Fruit fly (Drosophila melanogaster): ENCODE data around the gene cl.

Gene cl

dm6 chr2L:5501335-5501734 is 18.6 kb upstream of the cl start:
- TF ChIP-seq CG17801 (GFP tag; optimal IDR thresholded peaks at IDR 0.05; ENCODE audit: partially characterized antibody), result no peak

dm6 chr2L:5502868-5503267 is 17.1 kb upstream of the cl start:
- TF ChIP-seq CG17801 (GFP tag; optimal IDR thresholded peaks at IDR 0.05; ENCODE audit: partially characterized antibody), result no peak

DNA sequence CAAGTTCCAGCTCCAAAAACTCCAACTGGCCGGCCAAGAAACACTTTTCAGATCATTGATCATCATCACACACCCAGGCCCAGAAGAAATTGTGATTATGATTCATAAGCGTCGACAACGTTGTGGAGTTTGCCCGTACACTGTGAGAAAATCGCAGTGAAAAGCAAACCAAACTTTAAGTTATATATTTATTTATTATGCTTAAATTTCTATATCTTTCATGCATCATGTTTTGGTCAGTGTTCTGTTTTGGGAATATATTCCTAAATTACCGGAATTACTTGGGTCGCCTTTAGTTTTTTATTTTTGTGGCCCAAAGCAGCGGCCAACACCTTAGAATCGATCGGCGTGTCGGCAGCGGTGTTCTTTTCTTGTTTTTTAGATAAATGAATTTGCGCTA is 14.8 kb upstream of the cl start:
- no peak for TF ChIP-seq CG17801 (GFP tag; optimal IDR thresholded peaks at IDR 0.05; ENCODE audit: partially characterized antibody)

DNA sequence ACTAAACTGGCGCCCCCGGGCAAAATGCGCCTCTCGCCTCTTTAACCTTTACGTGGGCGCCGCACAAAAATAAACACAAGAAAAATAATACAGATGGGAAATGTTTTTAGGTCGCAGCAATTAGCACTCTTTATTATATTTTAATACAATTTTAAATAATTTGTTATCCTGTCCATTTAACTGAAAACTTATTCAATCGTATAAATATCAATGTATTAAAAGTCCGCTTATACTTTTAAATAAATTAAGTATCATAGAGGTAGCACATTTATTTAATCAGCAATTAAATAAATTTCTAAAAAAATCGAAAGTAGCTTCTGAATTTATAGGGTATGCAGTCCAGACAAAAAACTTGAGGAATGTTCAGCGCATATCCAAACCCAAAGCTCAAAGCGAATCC is 12.9 kb upstream of the cl start:
- TF ChIP-seq CG17801 (GFP tag; optimal IDR thresholded peaks at IDR 0.05; ENCODE audit: partially characterized antibody), result no peak

DNA sequence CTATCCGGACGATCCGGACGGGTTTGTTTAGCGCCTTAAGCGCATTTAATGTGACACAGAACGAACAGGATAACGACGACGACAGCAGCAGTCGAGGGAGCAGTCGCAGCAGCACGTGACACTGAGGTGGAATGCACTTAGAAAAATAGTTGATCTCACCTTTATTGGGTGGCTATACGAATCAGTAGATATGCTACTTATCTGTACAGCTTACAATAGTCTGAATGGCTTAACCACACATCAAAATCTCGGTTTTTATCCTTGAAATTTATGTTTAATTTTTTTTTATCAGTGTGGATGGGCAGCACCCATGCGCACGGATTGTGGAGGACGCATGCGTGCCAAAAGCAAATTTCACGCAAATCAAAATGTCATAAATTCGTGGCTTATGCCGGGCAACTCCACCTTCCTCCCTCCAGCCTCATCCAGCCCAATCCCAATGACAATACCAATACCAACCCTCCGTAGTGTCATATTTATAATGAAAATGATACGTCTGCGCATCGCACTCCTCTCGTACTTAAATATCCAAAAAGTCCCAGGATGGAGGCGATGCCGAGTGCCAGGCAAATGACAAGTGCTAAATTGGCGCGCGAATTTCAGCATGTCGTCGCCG is 12.0 kb upstream of the cl start:
- no peak for TF ChIP-seq CG17801 (GFP tag; optimal IDR thresholded peaks at IDR 0.05; ENCODE audit: partially characterized antibody)

DNA sequence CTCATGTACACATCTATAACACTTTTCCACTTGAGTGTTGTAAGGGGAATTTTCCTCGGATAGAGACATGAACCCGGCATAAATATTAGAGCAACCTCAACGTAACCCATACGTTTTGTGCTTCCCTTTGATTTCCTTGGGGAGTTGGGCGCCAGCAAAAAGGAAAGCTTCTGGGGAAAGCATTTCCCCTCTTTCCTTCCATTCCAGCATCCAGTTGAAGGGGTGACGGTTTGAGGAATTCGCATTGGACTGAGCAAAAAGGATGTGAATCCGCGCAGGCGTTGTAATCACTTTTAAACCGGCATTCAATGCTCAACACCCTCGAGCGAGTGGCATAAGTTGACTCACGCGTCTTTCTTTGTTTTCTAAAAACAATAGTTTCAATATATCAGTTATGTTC is 5.0 kb upstream of the cl start:
- TF ChIP-seq CG17801 (GFP tag; optimal IDR thresholded peaks at IDR 0.05; ENCODE audit: partially characterized antibody), result no peak

DNA sequence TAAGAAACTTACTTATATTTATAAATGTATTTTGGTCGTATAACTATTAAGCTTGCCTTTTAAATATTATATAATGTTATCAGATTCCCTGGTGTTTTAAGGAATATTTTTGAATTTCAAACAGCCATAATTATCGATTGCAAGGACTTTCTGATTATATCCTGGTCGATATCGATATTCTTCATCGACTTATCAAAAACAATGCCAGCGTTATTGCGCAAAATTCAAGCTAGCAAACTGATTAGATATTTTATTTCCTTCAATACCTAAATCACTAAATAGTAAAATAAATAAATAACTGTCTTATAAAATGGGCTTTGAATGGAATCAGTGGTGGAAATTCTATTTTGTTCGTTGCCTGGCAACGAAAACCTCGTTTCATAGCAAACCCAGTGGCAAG is 2.5 kb upstream of the cl start, which contains the start of gene CG14020:
Gene CG14020 (plus strand): TSS at position 345 of the 400 bp plus-strand sequence.
- no peak for TF ChIP-seq CG17801 (GFP tag; optimal IDR thresholded peaks at IDR 0.05; ENCODE audit: partially characterized antibody)

DNA sequence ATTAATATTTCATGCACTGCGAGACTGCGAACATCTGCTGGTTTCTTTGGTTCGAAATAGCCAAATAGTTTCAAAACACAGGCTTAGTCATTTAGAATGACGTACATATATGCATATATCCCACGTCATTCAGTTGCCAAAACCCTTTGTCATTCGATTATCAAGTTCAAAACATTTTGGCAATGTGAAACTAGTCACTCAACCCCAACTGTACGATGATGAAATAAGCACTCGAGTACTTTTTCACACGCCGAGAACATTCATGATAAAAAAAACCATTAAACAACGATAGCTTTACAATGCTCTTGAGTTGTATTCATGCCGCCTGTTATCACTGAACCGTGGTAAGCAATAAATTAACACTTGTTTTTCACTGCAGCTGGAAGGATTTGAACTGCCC is 822 bp downstream of the cl start:
- TF ChIP-seq CG17801 (GFP tag; optimal IDR thresholded peaks at IDR 0.05; ENCODE audit: partially characterized antibody), result no peak

DNA sequence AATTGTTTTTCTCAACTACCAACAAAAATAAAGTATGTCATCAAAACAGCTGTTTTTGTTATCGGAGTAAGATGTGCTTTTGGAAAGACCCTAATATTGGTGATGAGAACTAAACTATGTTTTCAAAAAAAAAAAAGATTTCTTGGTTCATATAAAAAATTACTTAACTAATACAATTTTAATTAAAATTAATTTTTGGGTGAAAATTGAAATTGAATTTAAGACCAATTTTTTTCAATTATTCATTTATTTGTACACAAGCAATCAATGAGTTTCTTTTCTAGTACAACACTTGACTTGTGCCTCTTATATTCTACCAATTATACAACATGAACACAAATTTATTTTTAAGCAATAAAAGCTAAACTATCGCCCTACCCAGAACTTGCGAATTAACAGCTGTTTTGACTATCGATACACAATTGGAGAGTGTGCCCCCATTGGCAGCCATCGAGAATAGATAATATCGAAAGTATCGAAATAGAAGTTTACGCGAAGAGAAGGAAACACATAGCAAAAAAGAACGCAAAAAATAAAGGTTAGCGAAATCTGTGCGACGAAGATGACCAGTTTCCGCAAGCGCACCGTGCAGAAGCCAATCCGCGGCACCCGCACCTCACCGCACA is 4.0 kb downstream of the cl start, which contains the start of the genes Vps52 and Elp4:
Gene Vps52 (minus strand): TSS at position 51 of the 626 bp plus-strand sequence.
Gene Elp4 (plus strand): TSS at position 292 of the 626 bp plus-strand sequence.
- TF ChIP-seq CG17801 (GFP tag; optimal IDR thresholded peaks at IDR 0.05; ENCODE audit: partially characterized antibody), result peak; percentile 51

- no peak for TF ChIP-seq CG17801 (GFP tag; optimal IDR thresholded peaks at IDR 0.05; ENCODE audit: partially characterized antibody)
These were observed 5.8 kb downstream of the cl start, which contains the start of gene Cap-D3 for dm6 chr2L:5525723-5526122. TSS of gene Cap-D3 (plus strand) at chr2L:5525905.

DNA sequence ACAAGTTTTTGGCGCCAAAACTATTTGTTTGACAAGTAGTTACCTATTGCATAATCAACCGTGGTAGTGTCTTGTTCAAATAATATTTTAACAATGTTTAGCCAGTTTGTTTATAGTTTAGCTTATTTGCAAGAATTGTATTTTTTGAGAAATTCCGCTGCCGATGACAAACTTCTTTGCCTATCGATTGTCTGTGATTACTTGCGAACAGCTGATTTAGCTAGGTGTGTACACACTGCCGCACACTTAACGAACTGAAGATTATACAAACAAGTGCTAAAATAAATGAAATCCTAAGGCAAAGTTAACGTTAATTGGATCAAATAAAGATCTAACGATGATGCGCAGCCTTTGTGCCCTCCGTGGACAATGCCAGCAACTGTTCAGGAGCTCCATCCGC is 6.8 kb downstream of the cl start, which contains the start of gene Cox11:
Gene Cox11 (plus strand): TSS at position 220 of the 400 bp plus-strand sequence.
- no peak for TF ChIP-seq CG17801 (GFP tag; optimal IDR thresholded peaks at IDR 0.05; ENCODE audit: partially characterized antibody)

DNA sequence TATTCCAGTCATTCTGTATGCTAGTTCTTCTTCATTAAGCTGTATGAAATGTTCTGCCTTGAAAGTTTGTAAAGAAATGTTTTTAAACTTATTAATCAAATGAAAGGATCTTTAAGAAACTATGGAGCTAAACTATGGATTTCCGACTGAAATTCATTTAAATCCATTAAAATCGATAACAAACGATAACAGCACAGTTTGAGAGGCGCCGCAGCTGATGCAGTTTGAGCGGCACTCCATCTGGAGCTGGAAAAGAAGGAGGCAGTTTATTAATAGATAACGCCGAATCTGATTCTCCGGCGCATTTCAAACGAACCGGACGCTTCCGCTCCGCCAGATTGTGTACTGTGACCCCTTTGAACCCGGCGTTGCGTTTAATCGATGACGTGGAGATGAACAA is 7.9 kb downstream of the cl start, which contains the start of gene CG31915:
Gene CG31915 (plus strand): TSS at position 263 of the 400 bp plus-strand sequence.
- TF ChIP-seq CG17801 (GFP tag; optimal IDR thresholded peaks at IDR 0.05; ENCODE audit: partially characterized antibody), result no peak

- no peak for TF ChIP-seq CG17801 (GFP tag; optimal IDR thresholded peaks at IDR 0.05; ENCODE audit: partially characterized antibody)
These were observed 12.1 kb downstream of the cl start, which contains the start of gene Coq6 for dm6 chr2L:5532061-5532460. TSS of gene Coq6 (minus strand) at chr2L:5532223.

DNA sequence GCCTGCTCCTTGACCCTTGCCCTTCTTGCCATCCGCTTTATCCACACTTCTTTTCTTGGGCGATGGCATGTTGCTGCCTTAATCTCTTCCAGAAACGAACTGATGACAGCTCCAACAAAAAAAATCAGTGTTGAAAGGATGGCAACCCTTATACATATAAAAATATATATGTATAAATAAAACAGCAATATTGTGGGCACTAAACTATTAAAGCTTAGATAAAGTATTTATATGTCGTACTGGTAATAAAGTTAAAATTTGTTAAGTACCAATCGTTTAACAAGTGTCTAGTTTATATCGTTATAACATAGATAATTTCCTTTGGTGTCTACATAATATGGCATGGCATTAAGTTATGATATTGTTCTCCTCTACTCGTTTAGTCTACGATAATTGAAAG is 16.7 kb downstream of the cl start, which contains the start of gene tomb:
Gene tomb (minus strand): TSS at position 101 of the 400 bp plus-strand sequence.
- no peak for TF ChIP-seq CG17801 (GFP tag; optimal IDR thresholded peaks at IDR 0.05; ENCODE audit: partially characterized antibody)

dm6 chr2L:5537063-5537462 is 17.1 kb downstream of the cl start:
- TF ChIP-seq CG17801 (GFP tag; optimal IDR thresholded peaks at IDR 0.05; ENCODE audit: partially characterized antibody), result no peak

- no peak for TF ChIP-seq CG17801 (GFP tag; optimal IDR thresholded peaks at IDR 0.05; ENCODE audit: partially characterized antibody)
These were observed 19.1 kb downstream of the cl start, which contains the start of gene CG14015 for dm6 chr2L:5539034-5539433. TSS of gene CG14015 (minus strand) at chr2L:5539196.

Measured in ovary, adult (tissue).